Worm (Caenorhabditis elegans) whole organism, L2 larva: ENCODE data around the gene Y119D3B.14.

Experiments
- ZK546.5 ChIP-seq: sonication (generic microtip); optimal IDR thresholded peaks from 2 replicates; lab custom pipeline; 2017; ENCODE audit warnings: missing biosample characterization, missing genetic modification characterization
- ama-1 ChIP-seq: fragments of 150-350 bp; optimal IDR thresholded peaks from 2 replicates; lab custom pipeline; 2018; ENCODE audit warnings: inconsistent platforms
- ceh-82 ChIP-seq: fragments of 150-350 bp; optimal IDR thresholded peaks from 2 replicates; lab custom pipeline; 2014; ENCODE audit warnings: missing biosample characterization, missing genetic modification characterization
- lin-39 ChIP-seq: fragments of 150-350 bp; optimal IDR thresholded peaks from 2 replicates; lab custom pipeline; 2014; ENCODE audit warnings: missing biosample characterization, missing genetic modification reagents, missing genetic modification characterization
- lsy-2 ChIP-seq, 2 experiments: fragments of 150-350 bp in 1 of 2; sonication (generic microtip) in 1 of 2; optimal IDR thresholded peaks; 2 replicates each; lab custom pipeline; 2014 to 2017; ENCODE audit warnings: missing biosample characterization in 2 of 2, missing genetic modification characterization in 2 of 2
- nhr-11 ChIP-seq: fragments of 150-350 bp; optimal IDR thresholded peaks from 2 replicates; lab custom pipeline; 2014; ENCODE audit warnings: missing biosample characterization, missing genetic modification characterization
- nhr-77 ChIP-seq: fragments of 150-350 bp; optimal IDR thresholded peaks from 2 replicates; lab custom pipeline; 2014; ENCODE audit warnings: missing biosample characterization, missing genetic modification characterization
- skn-1 ChIP-seq: sonication (generic microtip); optimal IDR thresholded peaks from 2 replicates; lab custom pipeline; 2017; ENCODE audit warnings: missing biosample characterization, missing genetic modification characterization
- unc-62 ChIP-seq: fragments of 150-350 bp; optimal IDR thresholded peaks from 2 replicates; lab custom pipeline; 2014; ENCODE audit warnings: missing biosample characterization, missing genetic modification reagents, missing genetic modification characterization
- ztf-4 ChIP-seq: fragments of 150-350 bp; optimal IDR thresholded peaks from 2 replicates; lab custom pipeline; 2014; ENCODE audit warnings: missing biosample characterization, missing genetic modification characterization

DNA sequence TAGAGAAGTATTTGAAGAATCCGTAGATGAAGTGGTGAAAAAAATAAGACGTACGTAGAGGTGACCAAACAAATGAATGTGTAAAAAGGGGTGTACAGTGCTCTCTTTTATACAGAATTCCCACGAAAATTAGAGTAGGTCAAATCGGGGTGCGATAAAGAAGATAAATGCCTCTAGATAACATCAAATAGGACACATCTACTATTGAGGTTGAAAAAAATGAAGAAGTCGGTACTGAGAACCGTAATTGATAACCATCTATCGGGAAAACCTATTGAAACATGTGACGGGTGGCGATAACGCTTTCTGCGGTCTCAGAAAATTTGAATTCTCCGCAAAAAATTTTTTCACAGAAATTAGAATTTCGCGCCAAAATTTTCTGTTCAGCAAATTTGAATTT is 45.1 kb upstream of the Y119D3B.14 start, which contains the start of gene fbxa-61:
- TF ChIP-seq nhr-77 = no peak
- no peak for TF ChIP-seq unc-62
- no peak for TF ChIP-seq ceh-82 (tag; lab: Kevin White, UChicago)
- TF ChIP-seq skn-1 (tag; lab: Kevin White, UChicago) = no peak
- TF ChIP-seq lsy-2 (tag; optimal IDR thresholded peaks at IDR 0.05; lab: Kevin White, UChicago) = no peak
- no peak for TF ChIP-seq ztf-4 (tag; lab: Kevin White, UChicago)
- no peak for TF ChIP-seq ama-1 (lab: Kevin White, UChicago)
- TF ChIP-seq nhr-11 = no peak
- no peak for TF ChIP-seq lin-39
- no peak for TF ChIP-seq ZK546.5 (tag; lab: Kevin White, UChicago)
